Fruit fly (Drosophila melanogaster): ENCODE results near the gene Wnt10.

Gene Wnt10

dm6 chr2L:7396962-7397361 lies 33.8 kb downstream of the Wnt10 start (continued):
- 0 out of 3 replicates have a peak, but pooled peaks have one; percentile 43 for TF ChIP-seq jigr1 (GFP tag; IDR thresholded peaks at IDR 0.05)
- peak; percentile 77; the same call in 1 of the 3 replicates for TF ChIP-seq CG34422 (GFP tag; IDR thresholded peaks at IDR 0.05)
- no peak for TF ChIP-seq D (optimal IDR thresholded peaks at IDR 0.05)
- TF ChIP-seq D (GFP tag; optimal IDR thresholded peaks at IDR 0.05), result peak; percentile 48
- no peak for TF ChIP-seq Sin3A (optimal IDR thresholded peaks at IDR 0.05)
- TF ChIP-seq CG2129 (GFP tag; IDR thresholded peaks at IDR 0.05; ENCODE audit: partially characterized antibody), result no peak
- TF ChIP-seq CG1603 (tag; optimal IDR thresholded peaks at IDR 0.05), result peak; percentile 70
- peak; percentile 69 for TF ChIP-seq lmd (GFP tag; IDR thresholded peaks at IDR 0.05)
- no peak for TF ChIP-seq gsb-n (tag; optimal IDR thresholded peaks at IDR 0.05)
- peak; percentile 87 for TF ChIP-seq Med (GFP tag)
- peak; percentile 39 for TF ChIP-seq ap (GFP tag; IDR thresholded peaks at IDR 0.05)
- TF ChIP-seq ash1 (GFP tag; optimal IDR thresholded peaks at IDR 0.05), result no peak
- TF ChIP-seq Meics (GFP tag; optimal IDR thresholded peaks at IDR 0.05), result peak; percentile 75
- TF ChIP-seq H2.0 (GFP tag; IDR thresholded peaks at IDR 0.05), result peak; percentile 75
- no peak for TF ChIP-seq exex (tag; optimal IDR thresholded peaks at IDR 0.05)
- peak; percentile 39 for TF ChIP-seq CG12104 (GFP tag; optimal IDR thresholded peaks at IDR 0.05)
- TF ChIP-seq Fer3 (tag; optimal IDR thresholded peaks at IDR 0.05), result peak; percentile 75
- TF ChIP-seq mld (GFP tag; IDR thresholded peaks at IDR 0.05; ENCODE audit: partially characterized antibody), result no peak
- no peak for TF ChIP-seq crc (GFP tag; optimal IDR thresholded peaks at IDR 0.05)
- TF ChIP-seq Hsf (GFP tag; optimal IDR thresholded peaks at IDR 0.05), result peak; percentile 41
- no peak for TF ChIP-seq Bgb (GFP tag; IDR thresholded peaks at IDR 0.05; ENCODE audit: partially characterized antibody)
- TF ChIP-seq corto (GFP tag; optimal IDR thresholded peaks at IDR 0.05), result no peak
- TF ChIP-seq tap (tag; optimal IDR thresholded peaks at IDR 0.05), result peak; percentile 56
- peak; percentile 12 for TF ChIP-seq CG5180 (GFP tag; optimal IDR thresholded peaks at IDR 0.05)
- TF ChIP-seq esg (GFP tag; conservative IDR thresholded peaks at IDR 0.05), result peak; percentile 51
- TF ChIP-seq nerfin-2 (GFP tag; IDR thresholded peaks at IDR 0.05; ENCODE audit: partially characterized antibody), result no peak
- peak; percentile 53 for TF ChIP-seq phol (tag; optimal IDR thresholded peaks at IDR 0.05)
- TF ChIP-seq CG8944 (GFP tag; optimal IDR thresholded peaks at IDR 0.05), result peak; percentile 31
- TF ChIP-seq org-1 (GFP tag; optimal IDR thresholded peaks at IDR 0.05), result peak; percentile 48
- peak; percentile 40 for TF ChIP-seq CG13894 (tag; optimal IDR thresholded peaks at IDR 0.05)
- peak; percentile 50 for TF ChIP-seq pnt (GFP tag; optimal IDR thresholded peaks at IDR 0.05)
- TF ChIP-seq sens (GFP tag), result peak; percentile 92
- peak; percentile 51; the same call in 1 of the 2 replicates for TF ChIP-seq danr (GFP tag; IDR thresholded peaks at IDR 0.05)
- TF ChIP-seq Xrp1 (GFP tag; IDR thresholded peaks at IDR 0.05), result peak; percentile 76
- TF ChIP-seq tup (GFP tag; optimal IDR thresholded peaks at IDR 0.05), result no peak
- peak; percentile 79; the same call in 1 of the 2 replicates for TF ChIP-seq Ada2b (GFP tag; IDR thresholded peaks at IDR 0.05)
- TF ChIP-seq dpn (GFP tag; optimal IDR thresholded peaks at IDR 0.05), result peak; percentile 62 to 76
- TF ChIP-seq NFAT (GFP tag; IDR thresholded peaks at IDR 0.05), result peak; percentile 51; the same call in 1 of the 2 replicates
- peak; percentile 80 for TF ChIP-seq CG2678 (tag; optimal IDR thresholded peaks at IDR 0.05)
- peak; percentile 69; the same call in 2 of the 3 replicates for TF ChIP-seq so (GFP tag; IDR thresholded peaks at IDR 0.05)
- TF ChIP-seq cas (GFP tag; IDR thresholded peaks at IDR 0.05), result peak; percentile 66
- TF ChIP-seq chif (GFP tag; optimal IDR thresholded peaks at IDR 0.05), result peak; percentile 0 to 46
- TF ChIP-seq Nf-YB (GFP tag; optimal IDR thresholded peaks at IDR 0.05), result peak; percentile 16
- peak; percentile 80 for TF ChIP-seq Drgx (GFP tag; IDR thresholded peaks at IDR 0.05)
- peak; percentile 68 for TF ChIP-seq Blimp-1 (GFP tag; optimal IDR thresholded peaks at IDR 0.05)
- no peak for TF ChIP-seq CG34224 (GFP tag; IDR thresholded peaks at IDR 0.05; ENCODE audit: partially characterized antibody)
- no peak for TF ChIP-seq hb (GFP tag; IDR thresholded peaks at IDR 0.05; ENCODE audit: partially characterized antibody)
- TF ChIP-seq nerfin-1 (tag; optimal IDR thresholded peaks at IDR 0.05), result no peak
- TF ChIP-seq pho (GFP tag; optimal IDR thresholded peaks at IDR 0.05), result peak; percentile 27
- peak; percentile 35 for TF ChIP-seq CG9727 (GFP tag; optimal IDR thresholded peaks at IDR 0.05)
- peak; percentile 14 for TF ChIP-seq sd (tag; optimal IDR thresholded peaks at IDR 0.05)
